Fruit fly (Drosophila melanogaster) whole organism, pupa: ENCODE measurements around the gene CG7912.

Source experiments
- CG12605 ChIP-seq: fragments of 200-800 bp; sonication (Bioruptor generic); IDR thresholded peaks from 2 replicates; pipeline ENCODE4 v1.3.6; 2022; ENCODE audit warnings: missing biosample characterization, missing genetic modification characterization
- CG14655 ChIP-seq: fragments of 200-800 bp; sonication (Bioruptor generic); optimal IDR thresholded peaks from 3 replicates; lab custom pipeline; 2017; ENCODE audit warnings: mild to moderate bottlenecking, missing biosample characterization, missing genetic modification reagents, missing genetic modification characterization
- CG4496 ChIP-seq: fragments of 200-800 bp; sonication (Bioruptor generic); IDR thresholded peaks from 3 replicates; pipeline ENCODE4 v1.3.6; 2022; ENCODE audit warnings: missing biosample characterization, missing genetic modification characterization
- Pif1A ChIP-seq: fragments of 200-800 bp; sonication (Bioruptor generic); optimal IDR thresholded peaks from 3 replicates; lab custom pipeline; 2016; ENCODE audit warnings: missing biosample characterization, missing genetic modification characterization
- Pif1B ChIP-seq: fragments of 200-800 bp; sonication (Bioruptor generic); optimal IDR thresholded peaks from 3 replicates; lab custom pipeline; 2016; ENCODE audit warnings: missing biosample characterization, missing genetic modification characterization

- TF ChIP-seq Pif1B = no peak
- TF ChIP-seq CG4496 (GFP tag; lab: Robert Waterston, UW) = no peak
- no peak for TF ChIP-seq Pif1A (GFP tag; lab: Kevin White, UChicago)
- TF ChIP-seq CG12605 (GFP tag; lab: Robert Waterston, UW) = no peak
- no peak for TF ChIP-seq CG14655 (GFP tag; lab: Kevin White, UChicago)
Measured at dm6 chr3R:30030061-30030460, 21.1 kb upstream of the CG7912 start.
